Fruit fly (Drosophila melanogaster) whole organism, wandering third instar larva: ENCODE results near the gene ninaB.

ENCODE experiments used
- CrebA ChIP-seq: fragments of 200-800 bp; sonication (Bioruptor generic); optimal IDR thresholded peaks from 2 replicates; lab custom pipeline; 2016; ENCODE audit warnings: missing biosample characterization, mild to moderate bottlenecking, missing genetic modification characterization, borderline replicate concordance
- Dfd ChIP-seq: fragments of >200 bp; optimal IDR thresholded peaks from 2 replicates; lab custom pipeline; 2017; ENCODE audit warnings: missing biosample characterization, missing genetic modification characterization
- Myc ChIP-seq: fragments of >200 bp; optimal IDR thresholded peaks from 2 replicates; lab custom pipeline; 2017
- OdsH ChIP-seq: fragments of 200-800 bp; sonication (Bioruptor generic); optimal IDR thresholded peaks from 2 replicates; lab custom pipeline; 2016; ENCODE audit warnings: missing biosample characterization, mild to moderate bottlenecking, missing genetic modification characterization
- br ChIP-seq: fragments of 200-800 bp; sonication (Bioruptor generic); optimal IDR thresholded peaks from 2 replicates; lab custom pipeline; 2016; ENCODE audit warnings: missing biosample characterization, missing genetic modification characterization
- fru ChIP-seq: fragments of 200-800 bp; sonication (Bioruptor generic); optimal IDR thresholded peaks from 3 replicates; lab custom pipeline; 2016; ENCODE audit warnings: missing biosample characterization, mild to moderate bottlenecking, missing genetic modification characterization
- pan ChIP-seq: fragments of >200 bp; optimal IDR thresholded peaks from 2 replicates; lab custom pipeline; 2017
- rgr ChIP-seq: fragments of 200-800 bp; sonication (Bioruptor generic); optimal IDR thresholded peaks from 3 replicates; lab custom pipeline; 2016; ENCODE audit warnings: missing biosample characterization, mild to moderate bottlenecking, missing genetic modification characterization
- usp ChIP-seq: fragments of >200 bp; optimal IDR thresholded peaks from 2 replicates; lab custom pipeline; 2017; ENCODE audit warnings: missing biosample characterization, missing genetic modification characterization

DNA sequence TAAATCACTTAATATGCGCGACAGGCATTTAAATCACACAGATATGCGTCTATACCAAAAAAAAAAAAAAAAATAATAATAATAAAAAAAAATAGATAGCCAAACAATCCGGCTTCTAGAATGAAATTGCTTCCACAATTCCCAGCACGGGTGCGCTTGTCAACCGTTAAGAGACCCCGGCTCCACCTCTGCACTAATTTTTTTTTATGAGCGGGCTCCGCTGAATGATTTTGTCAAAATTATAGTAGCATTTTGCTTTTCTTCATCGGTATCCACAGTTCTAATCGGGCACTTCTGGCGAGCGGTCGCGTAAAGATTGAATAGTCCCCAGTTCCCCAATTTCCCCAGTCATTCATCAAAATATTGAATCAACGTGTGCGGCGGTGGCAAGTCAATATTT lies 6.1 kb downstream of the ninaB start, which contains the start of gene Adgf-C:
- TF ChIP-seq CrebA, result no peak
- TF ChIP-seq Myc (lab: Kevin White, UChicago), result no peak
- no peak for TF ChIP-seq Dfd (GFP tag; lab: Kevin White, UChicago)
- no peak for TF ChIP-seq usp (GFP tag; lab: Kevin White, UChicago)
- TF ChIP-seq rgr, result no peak
- no peak for TF ChIP-seq br (GFP tag; lab: Kevin White, UChicago)
- TF ChIP-seq OdsH (GFP tag; lab: Kevin White, UChicago), result no peak
- no peak for TF ChIP-seq fru (GFP tag; lab: Kevin White, UChicago)
- no peak for TF ChIP-seq pan
